Fruit fly (Drosophila melanogaster) whole organism, embryonic: ENCODE results near the gene CG13408.

ENCODE experiments used
- Atf6 ChIP-seq: fragments of 200-800 bp; sonication (Bioruptor generic); IDR thresholded peaks from 2 replicates; pipeline ENCODE4 v1.3.6; 2022; ENCODE audit warnings: missing biosample characterization, missing genetic modification characterization
- CG10462 ChIP-seq: fragments of 200-800 bp; sonication (Bioruptor generic); optimal IDR thresholded peaks from 2 replicates; lab custom pipeline; 2016; ENCODE audit warnings: missing biosample characterization, missing genetic modification characterization
- CG10959 ChIP-seq: fragments of 200-800 bp; sonication (Bioruptor generic); IDR thresholded peaks from 2 replicates; pipeline ENCODE4 v1.3.6; 2022; ENCODE audit warnings: missing biosample characterization, missing genetic modification characterization
- CG11093 ChIP-seq: fragments of 200-800 bp; sonication (Bioruptor generic); IDR thresholded peaks from 3 replicates; pipeline ENCODE4 v1.3.6; 2022; ENCODE audit warnings: missing biosample characterization, missing genetic modification characterization
- CG11456 ChIP-seq: fragments of 200-800 bp; sonication (Bioruptor generic); IDR thresholded peaks from 3 replicates; pipeline ENCODE4 v1.3.6; 2022; ENCODE audit warnings: missing biosample characterization, missing genetic modification characterization
- CG11695 ChIP-seq: fragments of 200-800 bp; sonication (Bioruptor generic); IDR thresholded peaks from 3 replicates; pipeline ENCODE4 v1.3.6; 2022; ENCODE audit warnings: missing biosample characterization, missing genetic modification characterization
- CG12769 ChIP-seq: fragments of 200-800 bp; sonication (Bioruptor generic); optimal IDR thresholded peaks from 2 replicates; lab custom pipeline; 2019; ENCODE audit warnings: missing biosample characterization, mild to moderate bottlenecking, missing genetic modification characterization, moderate library complexity
- CG13287 ChIP-seq: fragments of 200-800 bp; sonication (Bioruptor generic); IDR thresholded peaks from 2 replicates; pipeline ENCODE4 v1.3.6; 2022; ENCODE audit warnings: missing biosample characterization, missing genetic modification characterization; ENCODE audit not compliant: partially characterized antibody
- CG13424 ChIP-seq: fragments of 200-800 bp; sonication (Bioruptor generic); optimal IDR thresholded peaks from 2 replicates; lab custom pipeline; 2019; ENCODE audit warnings: missing biosample characterization, mild to moderate bottlenecking, missing genetic modification characterization, moderate library complexity
- CG13894 ChIP-seq: fragments of 200-800 bp; sonication (Bioruptor generic); optimal IDR thresholded peaks from 3 replicates; lab custom pipeline; 2018; ENCODE audit warnings: missing biosample characterization, mild to moderate bottlenecking, missing genetic modification characterization, moderate library complexity
- CG14441 ChIP-seq: fragments of 200-800 bp; sonication (Bioruptor generic); IDR thresholded peaks from 2 replicates; pipeline ENCODE4 v1.3.6; 2022; ENCODE audit warnings: missing biosample characterization, missing genetic modification characterization
- CG16779 ChIP-seq: fragments of 200-800 bp; sonication (Bioruptor generic); IDR thresholded peaks from 2 replicates; pipeline ENCODE4 v1.3.6; 2022; ENCODE audit warnings: missing biosample characterization, missing genetic modification characterization
- CG17359 ChIP-seq: fragments of 200-800 bp; sonication (Bioruptor generic); optimal IDR thresholded peaks from 3 replicates; lab custom pipeline; 2018; ENCODE audit warnings: missing biosample characterization, mild to moderate bottlenecking, missing genetic modification characterization, moderate library complexity
- CG17568 ChIP-seq: fragments of 200-800 bp; sonication (Bioruptor generic); optimal IDR thresholded peaks from 2 replicates; lab custom pipeline; 2018; ENCODE audit warnings: missing biosample characterization, mild to moderate bottlenecking, missing genetic modification characterization, moderate library complexity
- CG17829 ChIP-seq: fragments of 200-800 bp; optimal IDR thresholded peaks from 2 replicates; lab custom pipeline; 2019; ENCODE audit warnings: missing biosample characterization, mild to moderate bottlenecking, missing genetic modification characterization, moderate library complexity
- CG18619 ChIP-seq: fragments of 200-800 bp; sonication (Bioruptor generic); optimal IDR thresholded peaks from 3 replicates; lab custom pipeline; 2017; ENCODE audit warnings: missing biosample characterization, mild to moderate bottlenecking, missing genetic modification characterization
- CG42726 ChIP-seq: fragments of 200-800 bp; sonication (Bioruptor generic); IDR thresholded peaks from 2 replicates; pipeline ENCODE4 v1.3.6; 2022; ENCODE audit warnings: missing biosample characterization, missing genetic modification characterization; ENCODE audit not compliant: partially characterized antibody
- CG4854 ChIP-seq: fragments of 200-800 bp; sonication (Bioruptor generic); optimal IDR thresholded peaks from 2 replicates; lab custom pipeline; 2016; ENCODE audit warnings: missing biosample characterization, missing genetic modification characterization, inconsistent platforms
- CG6272 ChIP-seq: fragments of 200-800 bp; sonication (Bioruptor generic); IDR thresholded peaks from 2 replicates; pipeline ENCODE4 v1.3.6; 2022; ENCODE audit warnings: missing biosample characterization, missing genetic modification characterization
- CG6654 ChIP-seq: fragments of 200-800 bp; sonication (Bioruptor generic); optimal IDR thresholded peaks from 2 replicates; lab custom pipeline; 2017; ENCODE audit warnings: missing biosample characterization, mild to moderate bottlenecking, missing genetic modification characterization
- CG7556 ChIP-seq: fragments of 200-800 bp; sonication (Bioruptor generic); optimal IDR thresholded peaks from 2 replicates; lab custom pipeline; 2017; ENCODE audit warnings: missing biosample characterization, mild to moderate bottlenecking, missing genetic modification characterization
- CG8765 ChIP-seq: fragments of 200-800 bp; sonication (Bioruptor generic); IDR thresholded peaks from 2 replicates; pipeline ENCODE4 v1.3.6; 2022; ENCODE audit warnings: missing biosample characterization, missing genetic modification characterization
- CG9876 ChIP-seq: fragments of 200-800 bp; sonication (Bioruptor generic); optimal IDR thresholded peaks from 2 replicates; lab custom pipeline; 2016; ENCODE audit warnings: missing biosample characterization, missing genetic modification characterization
- D ChIP-seq, 2 experiments: fragments of 200-800 bp in 1 of 2; fragments of >200 bp in 1 of 2; sonication (Bioruptor generic) in 1 of 2; optimal IDR thresholded peaks; 2 replicates in 1 of 2; 3 replicates in 1 of 2; lab custom pipeline; 2017; ENCODE audit warnings: mild to moderate bottlenecking in 1 of 2, missing biosample characterization in 1 of 2, missing genetic modification characterization in 1 of 2, missing genetic modification reagents in 1 of 2
- Dll ChIP-seq: fragments of 200-800 bp; sonication (Bioruptor generic); IDR thresholded peaks from 4 replicates; pipeline ENCODE4 v1.3.6; 2022; ENCODE audit warnings: missing biosample characterization, missing genetic modification characterization; ENCODE audit not compliant: partially characterized antibody
- H2.0 ChIP-seq: fragments of 200-800 bp; sonication (Bioruptor generic); IDR thresholded peaks from 2 replicates; pipeline ENCODE4 v1.3.6; 2022; ENCODE audit warnings: missing biosample characterization, missing genetic modification characterization
- HLH3B ChIP-seq: fragments of 200-800 bp; sonication (Bioruptor generic); IDR thresholded peaks from 2 replicates; pipeline ENCODE4 v1.3.6; 2022; ENCODE audit warnings: missing biosample characterization, missing genetic modification characterization
- MBD-R2 ChIP-seq: fragments of 200-800 bp; sonication (Bioruptor generic); IDR thresholded peaks from 2 replicates; pipeline ENCODE4 v1.3.6; 2022; ENCODE audit warnings: missing biosample characterization, missing genetic modification characterization
- PHDP ChIP-seq: fragments of 200-800 bp; sonication (Bioruptor generic); optimal IDR thresholded peaks from 3 replicates; lab custom pipeline; 2018; ENCODE audit warnings: missing biosample characterization, mild to moderate bottlenecking, missing genetic modification characterization, moderate library complexity
- Scr ChIP-seq: fragments of 200-800 bp; sonication (Bioruptor generic); IDR thresholded peaks from 2 replicates; pipeline ENCODE4 v1.3.6; 2022; ENCODE audit warnings: missing biosample characterization, missing genetic modification characterization; ENCODE audit not compliant: partially characterized antibody
- YL-1 ChIP-seq: fragments of 200-800 bp; sonication (Bioruptor generic); optimal IDR thresholded peaks from 3 replicates; lab custom pipeline; 2017; ENCODE audit warnings: missing biosample characterization, mild to moderate bottlenecking, missing genetic modification characterization
- bsh ChIP-seq, 2 experiments: fragments of 200-800 bp; sonication (Bioruptor generic); optimal IDR thresholded peaks; 2 replicates each; lab custom pipeline; 2017 to 2018; ENCODE audit warnings: mild to moderate bottlenecking in 2 of 2, missing biosample characterization in 2 of 2, missing genetic modification characterization in 2 of 2, moderate library complexity in 1 of 2
- cg ChIP-seq: fragments of 200-800 bp; sonication (Bioruptor generic); optimal IDR thresholded peaks from 3 replicates; lab custom pipeline; 2019; ENCODE audit warnings: missing biosample characterization, mild to moderate bottlenecking, missing genetic modification characterization, moderate library complexity
- ci ChIP-seq: fragments of 200-800 bp; sonication (Bioruptor generic); IDR thresholded peaks from 3 replicates; pipeline ENCODE4 v1.3.6; 2022; ENCODE audit warnings: missing biosample characterization, missing genetic modification characterization
- esg ChIP-seq: fragments of 200-800 bp; sonication (Bioruptor generic); conservative IDR thresholded peaks from 2 replicates; pipeline ENCODE4 v1.3.6; 2022; ENCODE audit warnings: missing biosample characterization, missing genetic modification characterization
- fd102C ChIP-seq: fragments of 200-800 bp; sonication (Bioruptor generic); optimal IDR thresholded peaks from 2 replicates; lab custom pipeline; 2018; ENCODE audit warnings: missing biosample characterization, mild to moderate bottlenecking, missing genetic modification characterization, moderate library complexity
- ftz-f1 ChIP-seq: fragments of 200-800 bp; sonication (Bioruptor generic); optimal IDR thresholded peaks from 2 replicates; lab custom pipeline; 2016; ENCODE audit warnings: missing biosample characterization, missing genetic modification characterization
- hbn ChIP-seq: fragments of 200-800 bp; sonication (Bioruptor generic); IDR thresholded peaks from 2 replicates; pipeline ENCODE4 v1.3.6; 2022; ENCODE audit warnings: missing biosample characterization, missing genetic modification characterization; ENCODE audit not compliant: partially characterized antibody
- inv ChIP-seq: fragments of 200-800 bp; sonication (Bioruptor generic); IDR thresholded peaks from 2 replicates; pipeline ENCODE4 v1.3.6; 2022; ENCODE audit warnings: missing biosample characterization, missing genetic modification characterization; ENCODE audit not compliant: partially characterized antibody
- jumu ChIP-seq: fragments of 200-800 bp; sonication (Bioruptor generic); optimal IDR thresholded peaks from 3 replicates; lab custom pipeline; 2016; ENCODE audit warnings: missing biosample characterization, missing genetic modification characterization
- kah ChIP-seq: fragments of 200-800 bp; sonication (Bioruptor generic); optimal IDR thresholded peaks from 2 replicates; lab custom pipeline; 2018; ENCODE audit warnings: missing biosample characterization, mild to moderate bottlenecking, missing genetic modification characterization
- nom ChIP-seq: fragments of 200-800 bp; sonication (Bioruptor generic); optimal IDR thresholded peaks from 2 replicates; lab custom pipeline; 2017; ENCODE audit warnings: missing biosample characterization, missing genetic modification characterization, mild to moderate bottlenecking, moderate library complexity, missing genetic modification reagents
- phol ChIP-seq: fragments of 200-800 bp; sonication (Bioruptor generic); optimal IDR thresholded peaks from 3 replicates; lab custom pipeline; 2018; ENCODE audit warnings: missing biosample characterization, mild to moderate bottlenecking, missing genetic modification characterization, moderate library complexity
- ranshi ChIP-seq: fragments of 200-800 bp; sonication (Bioruptor generic); IDR thresholded peaks from 2 replicates; pipeline ENCODE4 v1.3.6; 2022; ENCODE audit warnings: missing biosample characterization, missing genetic modification characterization
- schlank ChIP-seq: fragments of 200-800 bp; sonication (Bioruptor generic); optimal IDR thresholded peaks from 2 replicates; lab custom pipeline; 2018; ENCODE audit warnings: missing biosample characterization, mild to moderate bottlenecking, missing genetic modification characterization
- sd ChIP-seq: fragments of 200-800 bp; sonication (Bioruptor generic); optimal IDR thresholded peaks from 3 replicates; lab custom pipeline; 2018; ENCODE audit warnings: missing biosample characterization, mild to moderate bottlenecking, missing genetic modification characterization, moderate library complexity
- ssp ChIP-seq: fragments of 200-800 bp; sonication (Bioruptor generic); IDR thresholded peaks from 2 replicates; pipeline ENCODE4 v1.3.6; 2022; ENCODE audit warnings: missing biosample characterization, missing genetic modification characterization
- trh ChIP-seq: fragments of 200-800 bp; sonication (Bioruptor generic); optimal IDR thresholded peaks from 2 replicates; lab custom pipeline; 2016; ENCODE audit warnings: missing biosample characterization, missing genetic modification characterization
- z ChIP-seq: fragments of 200-800 bp; sonication (Bioruptor generic); IDR thresholded peaks from 3 replicates; pipeline ENCODE4 v1.3.6; 2022; ENCODE audit warnings: missing biosample characterization, missing genetic modification characterization
- zfh2 ChIP-seq: fragments of 200-800 bp; sonication (Bioruptor generic); optimal IDR thresholded peaks from 2 replicates; lab custom pipeline; 2016; ENCODE audit warnings: missing biosample characterization, missing genetic modification characterization

CG13408 gene

DNA sequence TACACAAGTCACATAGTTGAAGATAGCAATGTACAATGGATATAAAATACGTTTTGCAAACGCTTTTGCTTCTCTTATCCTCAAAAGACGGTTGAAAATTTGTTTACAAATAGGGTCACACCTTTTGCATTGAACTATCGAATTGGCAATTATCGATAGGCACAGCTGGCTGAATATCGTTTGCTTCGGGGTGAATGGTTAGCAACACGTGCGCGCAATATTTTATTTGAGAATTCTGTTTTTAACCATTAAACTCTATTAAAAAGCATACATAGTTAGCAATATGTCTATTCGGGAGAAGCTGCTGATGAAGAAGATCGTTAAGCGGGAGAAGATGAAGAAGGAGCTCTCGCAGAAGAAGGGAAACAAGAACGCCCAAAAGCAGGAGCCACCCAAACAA, 44.6 kb upstream of the CG13408 start (continued):
- no peak for TF ChIP-seq CG12769 (tag; lab: Kevin White, UChicago)
- no peak for TF ChIP-seq esg (GFP tag; lab: Robert Waterston, UW)
- TF ChIP-seq CG11695 (GFP tag; lab: Robert Waterston, UW): no peak
- no peak for TF ChIP-seq cg (GFP tag; lab: Kevin White, UChicago)
- TF ChIP-seq CG17568: no peak
- TF ChIP-seq CG42726 (GFP tag; lab: Robert Waterston, UW): peak; percentile 66
- TF ChIP-seq zfh2: no peak
- peak; percentile 84 for TF ChIP-seq CG13287 (GFP tag; lab: Robert Waterston, UW)
- no peak for TF ChIP-seq CG10462 (GFP tag; lab: Kevin White, UChicago)
- no peak for TF ChIP-seq phol (tag; lab: Kevin White, UChicago)
- TF ChIP-seq CG13894 (tag; lab: Kevin White, UChicago): no peak
- peak; percentile 62 for TF ChIP-seq YL-1 (GFP tag; lab: Kevin White, UChicago)
- no peak for TF ChIP-seq ftz-f1 (GFP tag; lab: Kevin White, UChicago)
- peak; percentile 13 for TF ChIP-seq CG17829
- TF ChIP-seq inv: peak; percentile 66; the same call in 1 of the 2 replicates
- TF ChIP-seq CG17359 (tag; lab: Kevin White, UChicago): no peak
- TF ChIP-seq jumu (GFP tag; lab: Kevin White, UChicago): no peak
- no peak for TF ChIP-seq CG10959
- TF ChIP-seq CG6654 (GFP tag; lab: Kevin White, UChicago): no peak
- no peak for TF ChIP-seq trh
- TF ChIP-seq schlank: no peak
- no peak for TF ChIP-seq z (GFP tag; lab: Robert Waterston, UW)
- TF ChIP-seq Atf6 (GFP tag; lab: Robert Waterston, UW): no peak
- TF ChIP-seq MBD-R2 (GFP tag; lab: Robert Waterston, UW): peak; percentile 77
- no peak for TF ChIP-seq CG16779 (GFP tag; lab: Robert Waterston, UW)
- no peak for TF ChIP-seq ci
- no peak for TF ChIP-seq kah
- TF ChIP-seq fd102C: no peak
- TF ChIP-seq D (optimal IDR thresholded peaks at IDR 0.05; lab: Kevin White, UChicago): no peak
- no peak for TF ChIP-seq D (GFP tag; optimal IDR thresholded peaks at IDR 0.05; lab: Kevin White, UChicago)
- TF ChIP-seq nom: no peak
- TF ChIP-seq CG8765: no peak
- TF ChIP-seq PHDP: no peak
- TF ChIP-seq Scr (GFP tag; lab: Robert Waterston, UW): peak; percentile 77
- no peak for TF ChIP-seq bsh (GFP tag; optimal IDR thresholded peaks at IDR 0.05; lab: Kevin White, UChicago)
- TF ChIP-seq CG11093: no peak
- TF ChIP-seq CG6272 (GFP tag; lab: Robert Waterston, UW): no peak
- TF ChIP-seq HLH3B: no peak
- TF ChIP-seq CG7556 (GFP tag; lab: Kevin White, UChicago): no peak
- no peak for TF ChIP-seq ssp (GFP tag; lab: Robert Waterston, UW)
- TF ChIP-seq CG11456 (GFP tag; lab: Robert Waterston, UW): no peak
- no peak for TF ChIP-seq CG14441 (GFP tag; lab: Robert Waterston, UW)
- no peak for TF ChIP-seq H2.0 (GFP tag; lab: Robert Waterston, UW)
- peak; percentile 73 for TF ChIP-seq hbn
- TF ChIP-seq sd (tag; lab: Kevin White, UChicago): no peak
- no peak for TF ChIP-seq CG13424 (tag; lab: Kevin White, UChicago)
- TF ChIP-seq CG9876 (GFP tag; lab: Kevin White, UChicago): no peak
- no peak for TF ChIP-seq ranshi (GFP tag; lab: Robert Waterston, UW)
- TF ChIP-seq Dll (GFP tag; lab: Robert Waterston, UW): peak; percentile 73
- no peak for TF ChIP-seq CG4854 (GFP tag; lab: Kevin White, UChicago)
- no peak for TF ChIP-seq CG18619 (GFP tag; lab: Kevin White, UChicago)
